Worm (Caenorhabditis elegans) whole organism, mixed stage, embryonic: ENCODE results near the gene F38B2.6.

ENCODE experiments used
- bed-3 ChIP-seq: fragments of 200-800 bp; sonication (Bioruptor generic); optimal IDR thresholded peaks from 3 replicates; lab custom pipeline; 2018; ENCODE audit warnings: mild to moderate bottlenecking, missing genetic modification characterization, moderate library complexity, missing compliant biosample characterization
- ham-2 ChIP-seq: fragments of 200-800 bp; sonication (Bioruptor generic); optimal IDR thresholded peaks from 2 replicates; lab custom pipeline; 2018; ENCODE audit warnings: mild to moderate bottlenecking, missing genetic modification characterization, missing compliant biosample characterization
- nhr-28 ChIP-seq: fragments of 150-350 bp; optimal IDR thresholded peaks from 2 replicates; lab custom pipeline; 2014; ENCODE audit warnings: missing biosample characterization, missing genetic modification characterization
- nhr-76 ChIP-seq: sonication (generic microtip); optimal IDR thresholded peaks from 2 replicates; lab custom pipeline; 2017; ENCODE audit warnings: missing biosample characterization, missing genetic modification characterization
- unc-39 ChIP-seq: fragments of 150-350 bp; optimal IDR thresholded peaks from 2 replicates; lab custom pipeline; 2014; ENCODE audit warnings: missing biosample characterization, missing genetic modification characterization

DNA sequence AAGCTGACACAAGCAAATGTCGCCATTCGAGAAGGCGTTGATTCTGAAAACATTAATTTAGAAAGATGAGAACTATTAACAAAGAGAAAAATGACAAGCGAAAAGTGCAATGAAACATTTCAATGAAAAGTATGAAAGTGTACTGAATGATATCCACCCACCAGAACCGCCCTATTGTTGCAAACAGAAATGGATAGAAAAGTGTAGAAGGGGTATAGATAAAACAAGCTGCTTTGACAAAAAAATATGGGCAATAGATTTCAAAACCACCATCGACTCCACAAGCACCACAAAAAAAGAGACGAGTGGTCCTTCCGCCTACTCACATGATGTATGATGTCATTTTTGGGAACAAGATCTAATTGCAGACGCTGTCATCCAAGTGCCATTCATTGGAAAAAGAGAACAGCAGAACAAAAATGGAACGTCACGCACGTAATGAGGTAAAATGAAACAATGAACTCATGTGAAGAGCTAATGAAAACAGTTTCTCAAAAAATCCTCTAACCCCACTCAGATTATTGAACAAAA lies 40.4 kb downstream of the F38B2.6 start, which contains the start of gene C34F6.10:
- no peak for TF ChIP-seq nhr-76 (tag; lab: Kevin White, UChicago)
- no peak for TF ChIP-seq nhr-28 (tag; lab: Kevin White, UChicago)
- no peak for TF ChIP-seq ham-2
- no peak for TF ChIP-seq bed-3 (GFP tag; lab: Kevin White, UChicago)
- no peak for TF ChIP-seq unc-39
